Fruit fly (Drosophila melanogaster) whole organism, adult: ENCODE measurements around the gene CG5758.

Experiments used
- CG12768 ChIP-seq: fragments of 200-800 bp; sonication (Bioruptor generic); optimal IDR thresholded peaks from 2 replicates; lab custom pipeline; 2017; ENCODE audit warnings: missing biosample characterization, missing genetic modification characterization, mild to moderate bottlenecking, moderate library complexity, missing genetic modification reagents
- CG14711 ChIP-seq: fragments of 200-800 bp; sonication (Bioruptor generic); optimal IDR thresholded peaks from 2 replicates; lab custom pipeline; 2018; ENCODE audit warnings: missing biosample characterization, mild to moderate bottlenecking, missing genetic modification characterization, moderate library complexity
- CG33017 ChIP-seq: fragments of 200-800 bp; sonication (Bioruptor generic); optimal IDR thresholded peaks from 2 replicates; lab custom pipeline; 2018; ENCODE audit warnings: missing biosample characterization, mild to moderate bottlenecking, missing genetic modification characterization, moderate library complexity
- CG5204 ChIP-seq: fragments of 200-800 bp; sonication (Bioruptor generic); optimal IDR thresholded peaks from 2 replicates; lab custom pipeline; 2016; ENCODE audit warnings: missing biosample characterization, missing genetic modification characterization
- CG7045 ChIP-seq: fragments of 200-800 bp; sonication (Bioruptor generic); optimal IDR thresholded peaks from 2 replicates; lab custom pipeline; 2017; ENCODE audit warnings: missing biosample characterization, mild to moderate bottlenecking, missing genetic modification characterization
- CG7101 ChIP-seq: fragments of 200-800 bp; sonication (Bioruptor generic); optimal IDR thresholded peaks from 2 replicates; lab custom pipeline; 2018; ENCODE audit warnings: missing biosample characterization, mild to moderate bottlenecking, missing genetic modification characterization, moderate library complexity
- Clk ChIP-seq: fragments of 200-800 bp; sonication (Bioruptor generic); optimal IDR thresholded peaks from 2 replicates; lab custom pipeline; 2017; ENCODE audit warnings: missing biosample characterization, missing genetic modification characterization
- Crg-1 ChIP-seq: fragments of 200-800 bp; sonication (Bioruptor generic); optimal IDR thresholded peaks from 2 replicates; lab custom pipeline; 2016; ENCODE audit warnings: missing biosample characterization, missing genetic modification characterization
- bab1 ChIP-seq: fragments of 200-800 bp; sonication (Bioruptor generic); optimal IDR thresholded peaks from 3 replicates; lab custom pipeline; 2019; ENCODE audit warnings: missing biosample characterization, mild to moderate bottlenecking, missing genetic modification characterization, moderate library complexity
- cic ChIP-seq: fragments of 200-800 bp; sonication (Bioruptor generic); optimal IDR thresholded peaks from 2 replicates; lab custom pipeline; 2017; ENCODE audit warnings: missing biosample characterization, mild to moderate bottlenecking, missing genetic modification characterization, moderate library complexity
- kay ChIP-seq: fragments of 200-800 bp; sonication (Bioruptor generic); peaks from one replicate; lab custom pipeline; 2016; ENCODE audit warnings: missing biosample characterization, missing genetic modification characterization, borderline replicate concordance
- ovo ChIP-seq: fragments of 200-800 bp; sonication (Bioruptor generic); optimal IDR thresholded peaks from 2 replicates; lab custom pipeline; 2016; ENCODE audit warnings: missing biosample characterization, missing genetic modification characterization
- tj ChIP-seq: fragments of 200-800 bp; sonication (Bioruptor generic); optimal IDR thresholded peaks from 3 replicates; lab custom pipeline; 2017; ENCODE audit warnings: missing biosample characterization, mild to moderate bottlenecking, missing genetic modification characterization, moderate library complexity
- toe ChIP-seq: fragments of 200-800 bp; sonication (Bioruptor generic); optimal IDR thresholded peaks from 2 replicates; lab custom pipeline; 2016; ENCODE audit warnings: missing biosample characterization, missing genetic modification characterization

DNA sequence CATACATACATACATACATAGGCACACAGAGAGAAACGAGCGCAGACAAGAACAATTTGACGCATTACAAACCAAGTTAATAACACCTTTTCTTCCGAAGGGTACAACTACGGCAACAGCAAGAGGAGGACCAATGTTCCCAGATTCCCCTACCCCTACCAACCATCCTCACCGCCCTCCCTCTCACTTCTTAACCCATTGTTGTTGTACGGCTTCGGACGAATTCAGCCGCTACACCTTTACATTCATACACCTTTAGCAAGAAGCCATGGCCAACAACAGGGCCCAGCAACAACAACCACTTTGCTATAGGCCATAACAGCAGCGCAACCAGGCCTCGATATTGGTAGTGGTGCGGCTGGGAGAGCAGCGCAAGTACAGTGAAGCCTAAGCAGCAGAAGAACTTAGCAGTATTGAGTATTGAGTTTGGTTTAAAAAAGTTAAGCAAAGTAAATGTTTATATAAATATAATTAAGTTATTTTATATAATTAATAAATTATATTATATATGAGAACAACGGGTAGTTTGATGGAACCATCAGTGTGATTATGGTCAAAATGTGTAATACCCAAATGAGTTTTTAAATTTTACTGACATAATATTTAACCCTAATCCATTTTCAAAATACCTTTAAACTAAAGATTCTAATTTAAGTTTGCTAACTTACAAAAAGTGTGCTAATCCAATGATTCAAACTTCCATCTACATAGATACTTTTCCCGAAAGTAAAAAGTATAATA lies 30.8 kb downstream of the CG5758 start:
- TF ChIP-seq bab1 (no peak), CG7045 (GFP tag; lab: Kevin White, UChicago) (no peak), CG33017 (tag; lab: Kevin White, UChicago) (no peak), CG12768 (no peak), kay (GFP tag; lab: Kevin White, UChicago) (peak; percentile 31), toe (no peak), CG14711 (no peak), CG7101 (tag; lab: Kevin White, UChicago) (no peak), Crg-1 (GFP tag; lab: Kevin White, UChicago) (no peak), cic (peak; percentile 22), tj (GFP tag; lab: Kevin White, UChicago) (peak; percentile 7), CG5204 (GFP tag; lab: Kevin White, UChicago) (no peak), Clk (GFP tag; lab: Kevin White, UChicago) (no peak), ovo (GFP tag; lab: Kevin White, UChicago) (no peak)
